Worm (Caenorhabditis elegans) whole organism, late embryonic: ENCODE measurements around the gene dhs-30.

Source experiments
- C08G9.2 ChIP-seq: sonication (generic microtip); optimal IDR thresholded peaks from 2 replicates; lab custom pipeline; 2016; ENCODE audit warnings: mild to moderate bottlenecking, missing genetic modification characterization, moderate library complexity, missing compliant biosample characterization
- C38D4.7 ChIP-seq: fragments of 200-800 bp; sonication (Bioruptor generic); optimal IDR thresholded peaks from 2 replicates; lab custom pipeline; 2018; ENCODE audit warnings: mild to moderate bottlenecking, missing genetic modification characterization, moderate library complexity, missing compliant biosample characterization
- F13H6.1 ChIP-seq: sonication (generic microtip); optimal IDR thresholded peaks from 2 replicates; lab custom pipeline; 2016; ENCODE audit warnings: missing genetic modification characterization, missing compliant biosample characterization
- K02D7.2 ChIP-seq: sonication (generic microtip); optimal IDR thresholded peaks from 2 replicates; lab custom pipeline; 2017; ENCODE audit warnings: mild to moderate bottlenecking, missing genetic modification characterization, missing compliant biosample characterization
- Y22D7AL.16 ChIP-seq: sonication (generic microtip); optimal IDR thresholded peaks from 2 replicates; lab custom pipeline; 2016; ENCODE audit warnings: missing genetic modification characterization, missing compliant biosample characterization
- ceh-14 ChIP-seq: sonication (generic microtip); optimal IDR thresholded peaks from 2 replicates; lab custom pipeline; 2016; ENCODE audit warnings: missing genotype, missing genetic modification characterization, missing compliant biosample characterization
- ceh-18 ChIP-seq: sonication (generic microtip); optimal IDR thresholded peaks from 2 replicates; lab custom pipeline; 2016; ENCODE audit warnings: missing genetic modification characterization, missing compliant biosample characterization
- ceh-19 ChIP-seq: fragments of 200-800 bp; sonication (Bioruptor generic); optimal IDR thresholded peaks from 2 replicates; lab custom pipeline; 2018; ENCODE audit warnings: mild to moderate bottlenecking, missing genetic modification characterization, missing compliant biosample characterization
- ceh-2 ChIP-seq: sonication (generic microtip); optimal IDR thresholded peaks from 2 replicates; lab custom pipeline; 2016; ENCODE audit warnings: missing genotype, missing genetic modification characterization, missing compliant biosample characterization
- ceh-31 ChIP-seq: sonication (generic microtip); optimal IDR thresholded peaks from 2 replicates; lab custom pipeline; 2016; ENCODE audit warnings: missing genetic modification characterization, missing compliant biosample characterization
- ceh-34 ChIP-seq: sonication (generic microtip); optimal IDR thresholded peaks from 2 replicates; lab custom pipeline; 2016; ENCODE audit warnings: mild to moderate bottlenecking, missing genetic modification characterization, missing compliant biosample characterization
- ceh-48 ChIP-seq: sonication (generic microtip); optimal IDR thresholded peaks from 2 replicates; lab custom pipeline; 2016; ENCODE audit warnings: missing genetic modification characterization, inconsistent platforms, missing compliant biosample characterization
- ceh-6 ChIP-seq: fragments of 200-800 bp; sonication (Bioruptor generic); optimal IDR thresholded peaks from 2 replicates; lab custom pipeline; 2018; ENCODE audit warnings: mild to moderate bottlenecking, missing genetic modification characterization, missing compliant biosample characterization
- ceh-9 ChIP-seq: sonication (generic microtip); optimal IDR thresholded peaks from 2 replicates; lab custom pipeline; 2016; ENCODE audit warnings: mild to moderate bottlenecking, missing genetic modification characterization, inconsistent platforms, missing compliant biosample characterization
- che-1 ChIP-seq: sonication (generic microtip); optimal IDR thresholded peaks from 2 replicates; lab custom pipeline; 2016; ENCODE audit warnings: mild to moderate bottlenecking, missing genetic modification characterization, missing compliant biosample characterization
- dmd-4 ChIP-seq: sonication (generic microtip); optimal IDR thresholded peaks from 2 replicates; lab custom pipeline; 2016; ENCODE audit warnings: borderline replicate concordance, missing genetic modification characterization, missing compliant biosample characterization
- dve-1 ChIP-seq: sonication (generic microtip); optimal IDR thresholded peaks from 2 replicates; lab custom pipeline; 2017; ENCODE audit warnings: antibody characterized with exemption, mild to moderate bottlenecking, missing genetic modification characterization, missing compliant biosample characterization
- elt-4 ChIP-seq: sonication (generic microtip); optimal IDR thresholded peaks from 2 replicates; lab custom pipeline; 2016; ENCODE audit warnings: missing genetic modification characterization, missing compliant biosample characterization
- ets-4 ChIP-seq: sonication (generic microtip); optimal IDR thresholded peaks from 2 replicates; lab custom pipeline; 2016; ENCODE audit warnings: missing genetic modification characterization, missing compliant biosample characterization
- eyg-1 ChIP-seq: sonication (generic microtip); optimal IDR thresholded peaks from 2 replicates; lab custom pipeline; 2016; ENCODE audit warnings: missing genotype, missing genetic modification characterization, missing compliant biosample characterization
- fax-1 ChIP-seq: sonication (generic microtip); optimal IDR thresholded peaks from 2 replicates; lab custom pipeline; 2016; ENCODE audit warnings: missing genotype, missing genetic modification characterization, missing compliant biosample characterization
- fkh-10 ChIP-seq: fragments of 150-350 bp; optimal IDR thresholded peaks from 2 replicates; lab custom pipeline; 2014; ENCODE audit warnings: missing biosample characterization, missing genetic modification reagents, missing genetic modification characterization
- fkh-6 ChIP-seq: sonication (generic microtip); optimal IDR thresholded peaks from 2 replicates; lab custom pipeline; 2016; ENCODE audit warnings: missing genetic modification characterization, missing compliant biosample characterization
- hlh-15 ChIP-seq: sonication (generic microtip); optimal IDR thresholded peaks from 2 replicates; lab custom pipeline; 2016; ENCODE audit warnings: missing genetic modification characterization, missing compliant biosample characterization
- hlh-30 ChIP-seq: sonication (generic microtip); optimal IDR thresholded peaks from 2 replicates; lab custom pipeline; 2017; ENCODE audit warnings: antibody characterized with exemption, missing genetic modification characterization, missing compliant biosample characterization; ENCODE audit not compliant: insufficient read depth
- hlh-6 ChIP-seq: sonication (generic microtip); optimal IDR thresholded peaks from 2 replicates; lab custom pipeline; 2016; ENCODE audit warnings: missing genotype, missing genetic modification characterization, missing compliant biosample characterization
- lim-6 ChIP-seq: sonication (generic microtip); optimal IDR thresholded peaks from 2 replicates; lab custom pipeline; 2016; ENCODE audit warnings: missing genetic modification characterization, missing compliant biosample characterization
- lin-11 ChIP-seq: fragments of 200-800 bp; sonication (Bioruptor generic); optimal IDR thresholded peaks from 2 replicates; lab custom pipeline; 2018; ENCODE audit warnings: mild to moderate bottlenecking, missing genetic modification characterization, missing compliant biosample characterization
- madf-2 ChIP-seq: sonication (generic microtip); optimal IDR thresholded peaks from 2 replicates; lab custom pipeline; 2017; ENCODE audit warnings: missing genetic modification characterization, missing compliant biosample characterization
- nfya-1 ChIP-seq: sonication (generic microtip); optimal IDR thresholded peaks from 2 replicates; lab custom pipeline; 2017; ENCODE audit warnings: missing genetic modification characterization, mild to moderate bottlenecking, missing compliant biosample characterization, antibody characterized with exemption, moderate library complexity
- nhr-11 ChIP-seq: fragments of 150-350 bp; optimal IDR thresholded peaks from 2 replicates; lab custom pipeline; 2014; ENCODE audit warnings: missing biosample characterization, missing genetic modification characterization
- nhr-232 ChIP-seq: sonication (generic microtip); optimal IDR thresholded peaks from 2 replicates; lab custom pipeline; 2016; ENCODE audit warnings: missing genetic modification characterization, missing compliant biosample characterization
- npax-4 ChIP-seq: sonication (generic microtip); optimal IDR thresholded peaks from 2 replicates; lab custom pipeline; 2016; ENCODE audit warnings: missing genetic modification characterization, missing compliant biosample characterization
- pat-9 ChIP-seq: fragments of 200-800 bp; sonication (Bioruptor generic); optimal IDR thresholded peaks from 2 replicates; lab custom pipeline; 2018; ENCODE audit warnings: mild to moderate bottlenecking, missing genetic modification characterization, moderate library complexity, missing compliant biosample characterization
- pax-1 ChIP-seq: fragments of 150-350 bp; optimal IDR thresholded peaks from 2 replicates; lab custom pipeline; 2014; ENCODE audit warnings: missing biosample characterization, missing genetic modification characterization
- pha-4 ChIP-seq: fragments of 150-350 bp; optimal IDR thresholded peaks from 2 replicates; lab custom pipeline; 2018; ENCODE audit warnings: missing biosample characterization, missing genetic modification reagents, missing genetic modification characterization
- pqm-1 ChIP-seq: sonication (generic microtip); optimal IDR thresholded peaks from 2 replicates; lab custom pipeline; 2016; ENCODE audit warnings: missing genetic modification characterization, missing compliant biosample characterization
- pros-1 ChIP-seq: fragments of 150-350 bp; optimal IDR thresholded peaks from 2 replicates; lab custom pipeline; 2014; ENCODE audit warnings: missing biosample characterization, missing genetic modification reagents, missing genetic modification characterization
- ref-2 ChIP-seq: sonication (generic microtip); optimal IDR thresholded peaks from 2 replicates; lab custom pipeline; 2016; ENCODE audit warnings: missing genetic modification characterization, missing compliant biosample characterization
- rnt-1 ChIP-seq: sonication (generic microtip); optimal IDR thresholded peaks from 2 replicates; lab custom pipeline; 2016; ENCODE audit warnings: missing genetic modification characterization, missing compliant biosample characterization
- sdc-2 ChIP-seq: sonication (generic microtip); optimal IDR thresholded peaks from 2 replicates; lab custom pipeline; 2016; ENCODE audit warnings: missing genotype, missing genetic modification characterization, missing compliant biosample characterization
- sox-4 ChIP-seq: sonication (generic microtip); optimal IDR thresholded peaks from 2 replicates; lab custom pipeline; 2017; ENCODE audit warnings: mild to moderate bottlenecking, missing genetic modification characterization, inconsistent platforms, missing compliant biosample characterization
- syd-9 ChIP-seq: sonication (generic microtip); optimal IDR thresholded peaks from 2 replicates; lab custom pipeline; 2016; ENCODE audit warnings: mild to moderate bottlenecking, missing genetic modification characterization, moderate library complexity, missing compliant biosample characterization
- tbx-2 ChIP-seq: sonication (generic microtip); optimal IDR thresholded peaks from 2 replicates; lab custom pipeline; 2016; ENCODE audit warnings: missing genetic modification characterization, missing compliant biosample characterization
- tbx-7 ChIP-seq: sonication (generic microtip); optimal IDR thresholded peaks from 2 replicates; lab custom pipeline; 2016; ENCODE audit warnings: missing genotype, missing genetic modification characterization, missing compliant biosample characterization
- ttx-3 ChIP-seq: sonication (generic microtip); optimal IDR thresholded peaks from 2 replicates; lab custom pipeline; 2016; ENCODE audit warnings: missing genetic modification reagents, missing genetic modification characterization, missing compliant biosample characterization
- unc-3 ChIP-seq, 2 experiments: fragments of 200-800 bp in 1 of 2; sonication (Bioruptor generic) in 1 of 2; sonication (generic microtip) in 1 of 2; conservative IDR thresholded peaks in 1 of 2; optimal IDR thresholded peaks in 1 of 2; 2 replicates each; pipeline versions ENCODE4 v1.3.6 to Lab custom; 2016 to 2022; ENCODE audit warnings: missing compliant biosample characterization in 2 of 2, missing genetic modification characterization in 2 of 2, missing genetic modification reagents in 1 of 2
- unc-42 ChIP-seq: sonication (generic microtip); optimal IDR thresholded peaks from 2 replicates; lab custom pipeline; 2016; ENCODE audit warnings: missing genotype, missing genetic modification characterization, missing compliant biosample characterization
- unc-55 ChIP-seq: sonication (generic microtip); optimal IDR thresholded peaks from 2 replicates; lab custom pipeline; 2017; ENCODE audit warnings: missing biosample characterization, missing genetic modification reagents, missing genetic modification characterization

Gene dhs-30

ce11 chrX:17185696-17186430 is 49.8 kb downstream of the dhs-30 start, which contains the start of gene sid-3:
Gene sid-3, plus strand, starts transcription at chrX:17186380.
- TF ChIP-seq ttx-3 (tag; lab: Kevin White, UChicago) (no peak), pqm-1 (no peak), unc-42 (tag; lab: Kevin White, UChicago) (no peak), elt-4 (no peak), dve-1 (tag; lab: Kevin White, UChicago) (no peak), che-1 (no peak), ceh-14 (no peak), lin-11 (tag; lab: Kevin White, UChicago) (no peak), nhr-11 (tag; lab: Kevin White, UChicago) (no peak), fax-1 (tag; lab: Kevin White, UChicago) (no peak), pax-1 (tag; lab: Kevin White, UChicago) (no peak), tbx-2 (no peak), ceh-31 (tag; lab: Kevin White, UChicago) (no peak), lim-6 (no peak), fkh-10 (GFP tag; lab: Kevin White, UChicago) (no peak)

- no peak for TF ChIP-seq nhr-232 (tag; lab: Kevin White, UChicago)
- peak; percentile 21 for TF ChIP-seq ceh-48 (tag; lab: Kevin White, UChicago)
- no peak for TF ChIP-seq tbx-7 (tag; lab: Kevin White, UChicago)
- TF ChIP-seq ceh-6 (GFP tag; lab: Kevin White, UChicago) = peak; percentile 4
- TF ChIP-seq ceh-14 = peak; percentile 73
- TF ChIP-seq ceh-19 (GFP tag; lab: Kevin White, UChicago) = peak; percentile 72
- peak; percentile 45 for TF ChIP-seq ets-4 (tag; lab: Kevin White, UChicago)
- peak; percentile 22 for TF ChIP-seq dve-1 (tag; lab: Kevin White, UChicago)
- TF ChIP-seq eyg-1 (tag; lab: Kevin White, UChicago) = no peak
- TF ChIP-seq npax-4 (tag; lab: Kevin White, UChicago) = no peak
- no peak for TF ChIP-seq madf-2 (tag; lab: Kevin White, UChicago)
- peak; percentile 5 for TF ChIP-seq hlh-6 (tag; lab: Kevin White, UChicago)
- TF ChIP-seq unc-3 (GFP tag; conservative IDR thresholded peaks at IDR 0.05; lab: Robert Waterston, UW) = no peak
- TF ChIP-seq unc-3 (tag; optimal IDR thresholded peaks at IDR 0.05; lab: Kevin White, UChicago) = no peak
- peak; percentile 50 for TF ChIP-seq rnt-1 (tag; lab: Kevin White, UChicago)
- TF ChIP-seq sdc-2 (tag; lab: Kevin White, UChicago) = peak; percentile 94
- no peak for TF ChIP-seq dmd-4
- peak; percentile 70 for TF ChIP-seq nfya-1 (tag; lab: Kevin White, UChicago)
- TF ChIP-seq unc-42 (tag; lab: Kevin White, UChicago) = peak; percentile 42
- peak; percentile 61 for TF ChIP-seq unc-55 (GFP tag; lab: Kevin White, UChicago)
- peak; percentile 1 for TF ChIP-seq C08G9.2 (tag; lab: Kevin White, UChicago)
- TF ChIP-seq ref-2 = peak; percentile 79
- peak; percentile 65 for TF ChIP-seq hlh-30 (tag; lab: Kevin White, UChicago)
- TF ChIP-seq pat-9 (tag; lab: Kevin White, UChicago) = no peak
- TF ChIP-seq pha-4 (tag; lab: Kevin White, UChicago) = no peak
- TF ChIP-seq hlh-15 (tag; lab: Kevin White, UChicago) = no peak
- peak; percentile 89 for TF ChIP-seq ceh-34 (tag; lab: Kevin White, UChicago)
- TF ChIP-seq ceh-2 (tag; lab: Kevin White, UChicago) = peak; percentile 52
- TF ChIP-seq ceh-18 (tag; lab: Kevin White, UChicago) = peak; percentile 78
- no peak for TF ChIP-seq Y22D7AL.16 (tag; lab: Kevin White, UChicago)
- no peak for TF ChIP-seq ceh-9 (tag; lab: Kevin White, UChicago)
- no peak for TF ChIP-seq sox-4 (tag; lab: Kevin White, UChicago)
- peak; percentile 33 for TF ChIP-seq pros-1 (tag; lab: Kevin White, UChicago)
- peak; percentile 52 for TF ChIP-seq fkh-6 (tag; lab: Kevin White, UChicago)
- peak; percentile 85 for TF ChIP-seq ceh-31 (tag; lab: Kevin White, UChicago)
- TF ChIP-seq C38D4.7 (GFP tag; lab: Kevin White, UChicago) = no peak
- peak; percentile 65 for TF ChIP-seq F13H6.1 (tag; lab: Kevin White, UChicago)
- no peak for TF ChIP-seq K02D7.2 (tag; lab: Kevin White, UChicago)
- TF ChIP-seq che-1 = no peak
- peak; percentile 71 for TF ChIP-seq tbx-2
- peak; percentile 19 for TF ChIP-seq syd-9 (tag; lab: Kevin White, UChicago)
- TF ChIP-seq, all 69 proteins: peak for 24
Measured at ce11 chrX:17184363-17184762, 51.3 kb downstream of the dhs-30 start.
